Fruit fly (Drosophila melanogaster) whole organism, adult: Measurements from ENCODE around the gene heph.

Source experiments
- CG11617 ChIP-seq: fragments of 200-800 bp; sonication (Bioruptor generic); optimal IDR thresholded peaks from 2 replicates; lab custom pipeline; 2017; ENCODE audit warnings: mild to moderate bottlenecking, missing biosample characterization, missing genetic modification reagents, missing genetic modification characterization
- tj ChIP-seq: fragments of 200-800 bp; sonication (Bioruptor generic); optimal IDR thresholded peaks from 3 replicates; lab custom pipeline; 2017; ENCODE audit warnings: missing biosample characterization, mild to moderate bottlenecking, missing genetic modification characterization, moderate library complexity

DNA sequence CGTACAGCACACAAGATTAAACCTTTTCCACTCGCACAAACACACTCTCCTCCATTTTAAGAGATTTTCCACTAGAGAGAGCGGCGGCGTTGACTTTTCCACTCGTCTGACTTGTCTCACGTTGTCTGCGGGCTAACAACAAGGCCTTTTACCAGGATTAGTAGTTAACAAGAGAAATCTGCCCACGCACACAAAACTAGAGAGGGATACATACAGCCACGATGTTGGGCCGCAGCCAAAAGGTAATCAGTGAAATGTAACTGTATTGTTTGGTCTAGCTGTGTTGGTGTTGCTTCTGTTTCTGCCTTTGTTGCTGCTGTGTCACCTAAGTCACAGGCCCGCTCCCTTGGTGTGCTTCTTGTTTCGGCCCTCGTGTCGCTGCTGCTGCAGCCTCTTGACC is 142.8 kb downstream of the heph start:
- TF ChIP-seq CG11617 (GFP tag; lab: Kevin White, UChicago) (no peak), tj (GFP tag; lab: Kevin White, UChicago) (no peak)
